Worm (Caenorhabditis elegans): ENCODE results near the gene arc-1.

Gene arc-1

ce11 chrII:9708835-9709299 is 34.1 kb downstream of the arc-1 start, which contains the start of gene glt-5:
TSS of gene glt-5 (minus strand) at chrII:9708885.
- no peak for TF ChIP-seq Y67H2A.10 (GFP tag; conservative IDR thresholded peaks at IDR 0.05)
- no peak for TF ChIP-seq ets-4 (GFP tag; optimal IDR thresholded peaks at IDR 0.05)
- no peak for TF ChIP-seq lin-40 (tag; optimal IDR thresholded peaks at IDR 0.05)
- TF ChIP-seq cebp-1 (GFP tag; IDR thresholded peaks at IDR 0.05): no peak
- no peak for TF ChIP-seq cebp-1 (tag; optimal IDR thresholded peaks at IDR 0.05)
- no peak for TF ChIP-seq lin-54 (GFP tag; optimal IDR thresholded peaks at IDR 0.05)
- no peak for TF ChIP-seq B0336.3 (GFP tag; IDR thresholded peaks at IDR 0.05)
- no peak for TF ChIP-seq nhr-120 (GFP tag; IDR thresholded peaks at IDR 0.05)
- no peak for TF ChIP-seq sdz-38 (tag; optimal IDR thresholded peaks at IDR 0.05)
- no peak for TF ChIP-seq let-607 (tag; optimal IDR thresholded peaks at IDR 0.05)
- TF ChIP-seq nfya-2 (GFP tag; IDR thresholded peaks at IDR 0.05): no peak
- TF ChIP-seq zim-3 (tag; optimal IDR thresholded peaks at IDR 0.05): no peak
- TF ChIP-seq K11D2.4 (GFP tag; IDR thresholded peaks at IDR 0.05): no peak
- TF ChIP-seq ceh-27 (GFP tag; optimal IDR thresholded peaks at IDR 0.05): no peak
- TF ChIP-seq snpc-1.3 (tag; optimal IDR thresholded peaks at IDR 0.05; ENCODE audit: insufficient read depth): no peak
- no peak for TF ChIP-seq F39B2.1 (GFP tag; IDR thresholded peaks at IDR 0.05)
- TF ChIP-seq mxl-1 (tag; optimal IDR thresholded peaks at IDR 0.05): no peak
- no peak for TF ChIP-seq C06A6.2 (GFP tag; conservative IDR thresholded peaks at IDR 0.05)
- no peak for TF ChIP-seq ztf-28 (GFP tag; IDR thresholded peaks at IDR 0.05)

- TF ChIP-seq athp-1 (tag; optimal IDR thresholded peaks at IDR 0.05): peak; percentile 25
- no peak for TF ChIP-seq mcd-1 (GFP tag; IDR thresholded peaks at IDR 0.05)
- no peak for TF ChIP-seq K12H6.12 (tag; optimal IDR thresholded peaks at IDR 0.05)
- TF ChIP-seq lin-26 (GFP tag; IDR thresholded peaks at IDR 0.05): peak; percentile 74
- no peak for TF ChIP-seq lir-1 (GFP tag; conservative IDR thresholded peaks at IDR 0.05)
- TF ChIP-seq C17E4.6 (GFP tag; IDR thresholded peaks at IDR 0.05): no peak
- TF ChIP-seq unc-130 (GFP tag; optimal IDR thresholded peaks at IDR 0.05): no peak
- TF ChIP-seq hmg-1.2 (GFP tag; IDR thresholded peaks at IDR 0.05): peak; percentile 41; the same call in 1 of the 2 replicates
- no peak for TF ChIP-seq Y79H2A.3 (GFP tag; conservative IDR thresholded peaks at IDR 0.05)
- TF ChIP-seq die-1 (tag; optimal IDR thresholded peaks at IDR 0.05): peak; percentile 58
- peak; percentile 20; the same call in 1 of the 2 replicates for TF ChIP-seq Y53F4B.3 (GFP tag; IDR thresholded peaks at IDR 0.05)
- no peak for TF ChIP-seq nfya-2 (GFP tag; IDR thresholded peaks at IDR 0.05)
- TF ChIP-seq lsl-1 (GFP tag; optimal IDR thresholded peaks at IDR 0.05): peak; percentile 23
- peak in 1 of 2 experiments; percentile 39 for TF ChIP-seq rec-8 (tag; optimal IDR thresholded peaks at IDR 0.05)
- no peak for TF ChIP-seq F57A8.1 (GFP tag; optimal IDR thresholded peaks at IDR 0.05)
- peak; percentile 44 for TF ChIP-seq lsy-27 (tag; optimal IDR thresholded peaks at IDR 0.05; ENCODE audit: borderline replicate concordance, insufficient read depth)
- no peak for TF ChIP-seq sdz-38 (tag; optimal IDR thresholded peaks at IDR 0.05)
- TF ChIP-seq madf-3 (GFP tag; IDR thresholded peaks at IDR 0.05): no peak
- 0 out of 2 replicates have a peak, but pooled peaks have one; percentile 25 for TF ChIP-seq ztf-28 (GFP tag; IDR thresholded peaks at IDR 0.05)
- no peak for TF ChIP-seq madf-10 (tag; optimal IDR thresholded peaks at IDR 0.05)
- TF ChIP-seq ceh-79 (tag; optimal IDR thresholded peaks at IDR 0.05): no peak
- peak; percentile 71 for TF ChIP-seq F23B12.7 (tag; optimal IDR thresholded peaks at IDR 0.05; ENCODE audit: insufficient read depth)
- peak; percentile 35; the same call in 1 of the 2 replicates for TF ChIP-seq madf-6 (GFP tag; IDR thresholded peaks at IDR 0.05)
- no peak for TF ChIP-seq egrh-3 (GFP tag; IDR thresholded peaks at IDR 0.05)
- no peak for TF ChIP-seq lin-40 (tag; optimal IDR thresholded peaks at IDR 0.05)
- TF ChIP-seq bed-2 (GFP tag; IDR thresholded peaks at IDR 0.05): no peak
- peak; percentile 73 for TF ChIP-seq rpc-1 (optimal IDR thresholded peaks at IDR 0.05)
- peak; percentile 94 for TF ChIP-seq rpc-1 (tag; optimal IDR thresholded peaks at IDR 0.05)
- peak; percentile 11 for TF ChIP-seq lin-54 (GFP tag; optimal IDR thresholded peaks at IDR 0.05)
- TF ChIP-seq nhr-90 (tag; optimal IDR thresholded peaks at IDR 0.05): peak; percentile 35
- TF ChIP-seq dpff-1 (tag; optimal IDR thresholded peaks at IDR 0.05): no peak
- no peak for TF ChIP-seq akir-1 (GFP tag; optimal IDR thresholded peaks at IDR 0.05)
- no peak for TF ChIP-seq aptf-2 (GFP tag; conservative IDR thresholded peaks at IDR 0.05)
Measured at ce11 chrII:9713083-9713482, 38.3 kb downstream of the arc-1 start.

All from whole organism, young adult.